Fruit fly (Drosophila melanogaster) whole organism, embryonic: ENCODE data around the gene CG13671.

Experiments used
- ATbp ChIP-seq: fragments of 200-800 bp; sonication (Bioruptor generic); optimal IDR thresholded peaks from 2 replicates; lab custom pipeline; 2017; ENCODE audit warnings: missing biosample characterization, mild to moderate bottlenecking, missing genetic modification characterization, missing genetic modification reagents
- B-H1 ChIP-seq: fragments of 200-800 bp; sonication (Bioruptor generic); IDR thresholded peaks from 3 replicates; pipeline ENCODE4 v1.3.6; 2022; ENCODE audit warnings: missing biosample characterization, missing genetic modification characterization
- CG10462 ChIP-seq: fragments of 200-800 bp; sonication (Bioruptor generic); optimal IDR thresholded peaks from 2 replicates; lab custom pipeline; 2016; ENCODE audit warnings: missing biosample characterization, missing genetic modification characterization
- CG11456 ChIP-seq: fragments of 200-800 bp; sonication (Bioruptor generic); IDR thresholded peaks from 3 replicates; pipeline ENCODE4 v1.3.6; 2022; ENCODE audit warnings: missing biosample characterization, missing genetic modification characterization
- CG13424 ChIP-seq: fragments of 200-800 bp; sonication (Bioruptor generic); optimal IDR thresholded peaks from 2 replicates; lab custom pipeline; 2019; ENCODE audit warnings: missing biosample characterization, mild to moderate bottlenecking, missing genetic modification characterization, moderate library complexity
- CG13624 ChIP-seq: fragments of 200-800 bp; sonication (Bioruptor generic); optimal IDR thresholded peaks from 2 replicates; lab custom pipeline; 2016; ENCODE audit warnings: missing biosample characterization, missing genetic modification characterization
- CG16813 ChIP-seq: fragments of 200-800 bp; sonication (Bioruptor generic); IDR thresholded peaks from 3 replicates; pipeline ENCODE4 v1.3.6; 2022; ENCODE audit warnings: missing biosample characterization, missing genetic modification characterization; ENCODE audit not compliant: partially characterized antibody
- CG18262 ChIP-seq: fragments of 200-800 bp; optimal IDR thresholded peaks from 3 replicates; lab custom pipeline; 2019; ENCODE audit warnings: missing biosample characterization, mild to moderate bottlenecking, missing genetic modification characterization, moderate library complexity
- CG1832 ChIP-seq: fragments of 200-800 bp; sonication (Bioruptor generic); optimal IDR thresholded peaks from 2 replicates; lab custom pipeline; 2017; ENCODE audit warnings: missing biosample characterization, mild to moderate bottlenecking, missing genetic modification characterization, inconsistent platforms
- CG2875 ChIP-seq: fragments of 200-800 bp; sonication (Bioruptor generic); optimal IDR thresholded peaks from 2 replicates; lab custom pipeline; 2017; ENCODE audit warnings: missing biosample characterization, mild to moderate bottlenecking, missing genetic modification characterization, missing genetic modification reagents
- CG31388 ChIP-seq: fragments of 200-800 bp; sonication (Bioruptor generic); optimal IDR thresholded peaks from 2 replicates; lab custom pipeline; 2016; ENCODE audit warnings: missing biosample characterization, missing genetic modification characterization
- CG32767 ChIP-seq: fragments of 200-800 bp; sonication (Bioruptor generic); IDR thresholded peaks from 2 replicates; pipeline ENCODE4 v1.3.6; 2022; ENCODE audit warnings: missing biosample characterization, missing genetic modification characterization
- CG34224 ChIP-seq: fragments of 200-800 bp; sonication (Bioruptor generic); IDR thresholded peaks from 3 replicates; pipeline ENCODE4 v1.3.6; 2022; ENCODE audit warnings: missing biosample characterization, missing genetic modification characterization; ENCODE audit not compliant: partially characterized antibody
- CG3838 ChIP-seq: fragments of 200-800 bp; sonication (Bioruptor generic); optimal IDR thresholded peaks from 3 replicates; lab custom pipeline; 2016; ENCODE audit warnings: missing biosample characterization, missing genetic modification characterization
- CG42726 ChIP-seq: fragments of 200-800 bp; sonication (Bioruptor generic); IDR thresholded peaks from 2 replicates; pipeline ENCODE4 v1.3.6; 2022; ENCODE audit warnings: missing biosample characterization, missing genetic modification characterization; ENCODE audit not compliant: partially characterized antibody
- CG4360 ChIP-seq: fragments of 200-800 bp; sonication (Bioruptor generic); IDR thresholded peaks from 2 replicates; pipeline ENCODE4 v1.3.6; 2022; ENCODE audit warnings: missing biosample characterization, missing genetic modification characterization
- CG8478 ChIP-seq: fragments of >200 bp; optimal IDR thresholded peaks from 2 replicates; lab custom pipeline; 2018
- CrebB ChIP-seq: fragments of 200-800 bp; sonication (Bioruptor generic); optimal IDR thresholded peaks from 3 replicates; lab custom pipeline; 2018; ENCODE audit warnings: missing biosample characterization, mild to moderate bottlenecking, missing genetic modification characterization
- Dll ChIP-seq: fragments of 200-800 bp; sonication (Bioruptor generic); IDR thresholded peaks from 4 replicates; pipeline ENCODE4 v1.3.6; 2022; ENCODE audit warnings: missing biosample characterization, missing genetic modification characterization; ENCODE audit not compliant: partially characterized antibody
- Elba2 ChIP-seq: fragments of 200-800 bp; sonication (Bioruptor generic); optimal IDR thresholded peaks from 3 replicates; lab custom pipeline; 2016; ENCODE audit warnings: missing biosample characterization, missing genetic modification characterization
- HLH54F ChIP-seq: fragments of 200-800 bp; sonication (Bioruptor generic); optimal IDR thresholded peaks from 3 replicates; lab custom pipeline; 2016; ENCODE audit warnings: missing biosample characterization, missing genetic modification characterization
- Hey ChIP-seq: fragments of 200-800 bp; sonication (Bioruptor generic); optimal IDR thresholded peaks from 3 replicates; lab custom pipeline; 2018; ENCODE audit warnings: missing biosample characterization, mild to moderate bottlenecking, missing genetic modification characterization
- HmgD ChIP-seq: fragments of 200-800 bp; sonication (Bioruptor generic); optimal IDR thresholded peaks from 3 replicates; lab custom pipeline; 2016; ENCODE audit warnings: missing biosample characterization, missing genetic modification characterization
- Myb ChIP-seq: fragments of 200-800 bp; sonication (Bioruptor generic); optimal IDR thresholded peaks from 2 replicates; lab custom pipeline; 2016; ENCODE audit warnings: missing biosample characterization, missing genetic modification characterization
- NC2β ChIP-seq: fragments of 200-800 bp; sonication (Bioruptor generic); optimal IDR thresholded peaks from 2 replicates; lab custom pipeline; 2016; ENCODE audit warnings: missing biosample characterization, missing genetic modification characterization
- Ravus ChIP-seq: fragments of 200-800 bp; sonication (Bioruptor generic); IDR thresholded peaks from 2 replicates; pipeline ENCODE4 v1.3.6; 2022; ENCODE audit warnings: missing biosample characterization, missing genetic modification characterization
- Sin3A ChIP-seq: fragments of >200 bp; optimal IDR thresholded peaks from 2 replicates; lab custom pipeline; 2018
- Six4 ChIP-seq: fragments of 200-800 bp; sonication (Bioruptor generic); optimal IDR thresholded peaks from 2 replicates; lab custom pipeline; 2016; ENCODE audit warnings: missing biosample characterization, missing genetic modification characterization
- Spps ChIP-seq: fragments of 200-800 bp; sonication (Bioruptor generic); optimal IDR thresholded peaks from 2 replicates; lab custom pipeline; 2018; ENCODE audit warnings: missing biosample characterization, mild to moderate bottlenecking, missing genetic modification characterization
- YL-1 ChIP-seq: fragments of 200-800 bp; sonication (Bioruptor generic); optimal IDR thresholded peaks from 3 replicates; lab custom pipeline; 2017; ENCODE audit warnings: missing biosample characterization, mild to moderate bottlenecking, missing genetic modification characterization
- al ChIP-seq: fragments of 200-800 bp; sonication (Bioruptor generic); IDR thresholded peaks from 2 replicates; pipeline ENCODE4 v1.3.6; 2022; ENCODE audit warnings: missing biosample characterization, missing genetic modification characterization
- aop ChIP-seq: fragments of 200-800 bp; sonication (Bioruptor generic); IDR thresholded peaks from 2 replicates; pipeline ENCODE4 v1.3.6; 2022; ENCODE audit warnings: missing biosample characterization, missing genetic modification characterization
- crol ChIP-seq: fragments of 200-800 bp; sonication (Bioruptor generic); IDR thresholded peaks from 2 replicates; pipeline ENCODE4 v1.3.6; 2022; ENCODE audit warnings: missing biosample characterization, missing genetic modification characterization
- dmrt11E ChIP-seq: fragments of 200-800 bp; sonication (Bioruptor generic); optimal IDR thresholded peaks from 3 replicates; lab custom pipeline; 2018; ENCODE audit warnings: missing biosample characterization, mild to moderate bottlenecking, missing genetic modification characterization, moderate library complexity
- esg ChIP-seq: fragments of 200-800 bp; sonication (Bioruptor generic); conservative IDR thresholded peaks from 2 replicates; pipeline ENCODE4 v1.3.6; 2022; ENCODE audit warnings: missing biosample characterization, missing genetic modification characterization
- exex ChIP-seq: fragments of 200-800 bp; sonication (Bioruptor generic); optimal IDR thresholded peaks from 4 replicates; lab custom pipeline; 2018; ENCODE audit warnings: missing biosample characterization, mild to moderate bottlenecking, missing genetic modification characterization, moderate library complexity
- ken ChIP-seq: fragments of 200-800 bp; sonication (Bioruptor generic); IDR thresholded peaks from 3 replicates; pipeline ENCODE4 v1.3.6; 2022; ENCODE audit warnings: missing biosample characterization, missing genetic modification characterization
- mam ChIP-seq: fragments of 200-800 bp; sonication (Bioruptor generic); optimal IDR thresholded peaks from 3 replicates; lab custom pipeline; 2016; ENCODE audit warnings: missing biosample characterization, missing genetic modification characterization
- pb ChIP-seq: fragments of 200-800 bp; sonication (Bioruptor generic); optimal IDR thresholded peaks from 3 replicates; lab custom pipeline; 2016; ENCODE audit warnings: missing biosample characterization, missing genetic modification characterization
- pfk ChIP-seq: fragments of 200-800 bp; sonication (Bioruptor generic); optimal IDR thresholded peaks from 2 replicates; lab custom pipeline; 2018; ENCODE audit warnings: missing biosample characterization, mild to moderate bottlenecking, missing genetic modification characterization, moderate library complexity
- phol ChIP-seq: fragments of 200-800 bp; sonication (Bioruptor generic); optimal IDR thresholded peaks from 3 replicates; lab custom pipeline; 2018; ENCODE audit warnings: missing biosample characterization, mild to moderate bottlenecking, missing genetic modification characterization, moderate library complexity
- pzg ChIP-seq: fragments of 200-800 bp; sonication (Bioruptor generic); optimal IDR thresholded peaks from 3 replicates; lab custom pipeline; 2018; ENCODE audit warnings: missing biosample characterization, mild to moderate bottlenecking, missing genetic modification characterization, moderate library complexity
- ranshi ChIP-seq: fragments of 200-800 bp; sonication (Bioruptor generic); IDR thresholded peaks from 2 replicates; pipeline ENCODE4 v1.3.6; 2022; ENCODE audit warnings: missing biosample characterization, missing genetic modification characterization
- ro ChIP-seq: fragments of 200-800 bp; sonication (Bioruptor generic); IDR thresholded peaks from 2 replicates; pipeline ENCODE4 v1.3.6; 2022; ENCODE audit warnings: missing biosample characterization, missing genetic modification characterization
- tap ChIP-seq: fragments of 200-800 bp; optimal IDR thresholded peaks from 3 replicates; lab custom pipeline; 2019; ENCODE audit warnings: missing biosample characterization, mild to moderate bottlenecking, missing genetic modification characterization, moderate library complexity
- tio ChIP-seq: fragments of 200-800 bp; sonication (Bioruptor generic); optimal IDR thresholded peaks from 2 replicates; lab custom pipeline; 2017; ENCODE audit warnings: missing biosample characterization, missing genetic modification characterization, inconsistent platforms
- tna ChIP-seq: fragments of 200-800 bp; sonication (Bioruptor generic); IDR thresholded peaks from 2 replicates; pipeline ENCODE4 v1.3.6; 2022; ENCODE audit warnings: missing biosample characterization, missing genetic modification characterization; ENCODE audit not compliant: partially characterized antibody
- ttk ChIP-seq: fragments of 200-800 bp; sonication (Bioruptor generic); IDR thresholded peaks from 2 replicates; pipeline ENCODE4 v2.1.2; 2022; ENCODE audit warnings: missing biosample characterization, missing genetic modification characterization
- vfl ChIP-seq: fragments of 200-800 bp; sonication (Bioruptor generic); optimal IDR thresholded peaks from 2 replicates; lab custom pipeline; 2016; ENCODE audit warnings: missing biosample characterization, missing genetic modification characterization
- zfh2 ChIP-seq: fragments of 200-800 bp; sonication (Bioruptor generic); optimal IDR thresholded peaks from 2 replicates; lab custom pipeline; 2016; ENCODE audit warnings: missing biosample characterization, missing genetic modification characterization

CG13671 gene

dm6 chr3L:8315141-8315816 lies 15.4 kb downstream of the CG13671 start, which contains the start of gene Cpsf6 (continued):
- no peak; the same call in 2 of the 3 replicates for TF ChIP-seq B-H1 (GFP tag; lab: Robert Waterston, UW)
- peak; percentile 94 for TF ChIP-seq crol (GFP tag; lab: Robert Waterston, UW)
- no peak for TF ChIP-seq CG13624 (GFP tag; lab: Kevin White, UChicago)
- peak; percentile 79 for TF ChIP-seq pzg
- peak; percentile 60; the same call in 2 of the 3 replicates for TF ChIP-seq CG11456
- peak; percentile 2 for TF ChIP-seq exex (tag; lab: Kevin White, UChicago)
- TF ChIP-seq ranshi (GFP tag; lab: Robert Waterston, UW), result no peak; the same call in 1 of the 2 replicates
- no peak for TF ChIP-seq CrebB (tag; lab: Kevin White, UChicago)
- 0 out of 4 replicates have a peak, but pooled peaks have one; percentile 46 for TF ChIP-seq Dll
- TF ChIP-seq Elba2 (GFP tag; lab: Kevin White, UChicago), result peak; percentile 16
- peak; percentile 24 for TF ChIP-seq CG31388 (GFP tag; lab: Kevin White, UChicago)
- TF ChIP-seq CG3838 (GFP tag; lab: Kevin White, UChicago), result peak; percentile 46
- TF ChIP-seq ken (GFP tag; lab: Robert Waterston, UW), result peak; percentile 43; the same call in 1 of the 3 replicates
- no peak for TF ChIP-seq aop
- peak; percentile 66 for TF ChIP-seq dmrt11E (tag; lab: Kevin White, UChicago)
- peak; percentile 79 for TF ChIP-seq CG13424 (tag; lab: Kevin White, UChicago)
- 0 out of 3 replicates have a peak, but pooled peaks have one; percentile 38 for TF ChIP-seq CG16813
- peak; percentile 30 for TF ChIP-seq mam (GFP tag; lab: Kevin White, UChicago)
- TF ChIP-seq Six4 (GFP tag; lab: Kevin White, UChicago), result no peak
- TF ChIP-seq ATbp (GFP tag; lab: Kevin White, UChicago), result no peak
- no peak for TF ChIP-seq tna (GFP tag; lab: Robert Waterston, UW)
- peak; percentile 98 for TF ChIP-seq phol (tag; lab: Kevin White, UChicago)
- peak; percentile 37; the same call in 1 of the 2 replicates for TF ChIP-seq esg
- peak; percentile 25; the same call in 1 of the 2 replicates for TF ChIP-seq ttk (GFP tag; lab: Robert Waterston, UW)
- peak; percentile 48; the same call in 1 of the 2 replicates for TF ChIP-seq al (GFP tag; lab: Robert Waterston, UW)
- TF ChIP-seq zfh2, result peak; percentile 33
- TF ChIP-seq CG2875 (GFP tag; lab: Kevin White, UChicago), result peak; percentile 6
- TF ChIP-seq tap (tag; lab: Kevin White, UChicago), result no peak
- peak; percentile 83 for TF ChIP-seq Sin3A (lab: Kevin White, UChicago)
- 0 out of 2 replicates have a peak, but pooled peaks have one; percentile 18 for TF ChIP-seq CG42726 (GFP tag; lab: Robert Waterston, UW)
- TF ChIP-seq CG32767, result peak; percentile 94
- no peak for TF ChIP-seq pb (GFP tag; lab: Kevin White, UChicago)
- peak; percentile 64 for TF ChIP-seq CG18262
- peak; percentile 42 for TF ChIP-seq CG10462 (GFP tag; lab: Kevin White, UChicago)
- TF ChIP-seq tio, result peak; percentile 20
- TF ChIP-seq CG1832 (GFP tag; lab: Kevin White, UChicago), result peak; percentile 88
- peak; percentile 38 for TF ChIP-seq Spps (tag; lab: Kevin White, UChicago)
- TF ChIP-seq NC2β (GFP tag; lab: Kevin White, UChicago), result no peak
- peak; percentile 62 for TF ChIP-seq HmgD (GFP tag; lab: Kevin White, UChicago)
- peak; percentile 29 for TF ChIP-seq vfl
- peak; percentile 89 for TF ChIP-seq YL-1 (GFP tag; lab: Kevin White, UChicago)
- peak; percentile 88 for TF ChIP-seq CG8478 (lab: Kevin White, UChicago)
- TF ChIP-seq pfk (GFP tag; lab: Kevin White, UChicago), result peak; percentile 3
- no peak for TF ChIP-seq ro (GFP tag; lab: Robert Waterston, UW)
- peak; percentile 29 for TF ChIP-seq Hey
- no peak; the same call in 1 of the 2 replicates for TF ChIP-seq Ravus (GFP tag; lab: Robert Waterston, UW)
- peak; percentile 94 for TF ChIP-seq Myb (GFP tag; lab: Kevin White, UChicago)
- TF ChIP-seq CG4360 (GFP tag; lab: Robert Waterston, UW), result no peak
- TF ChIP-seq HLH54F, result no peak
- peak; percentile 36; the same call in 1 of the 3 replicates for TF ChIP-seq CG34224 (GFP tag; lab: Robert Waterston, UW)
